Worm (Caenorhabditis elegans) whole organism, L4/young adult: Measurements from ENCODE around the gene ttr-48.

Experiments
- dao-5 ChIP-seq: sonication (generic microtip); optimal IDR thresholded peaks from 2 replicates; lab custom pipeline; 2016; ENCODE audit warnings: missing genotype, missing genetic modification characterization, moderate library complexity, missing compliant biosample characterization
- him-1 ChIP-seq: sonication (generic microtip); optimal IDR thresholded peaks from 2 replicates; lab custom pipeline; 2016; ENCODE audit warnings: missing genotype, missing genetic modification reagents, missing genetic modification characterization, missing compliant biosample characterization

ce11 chrX:3792715-3793114, 49.5 kb downstream of the ttr-48 start, which contains the start of gene idpp-5:
- TF ChIP-seq him-1 (no peak), dao-5 (tag; lab: Kevin White, UChicago) (no peak)
